Worm (Caenorhabditis elegans): ENCODE measurements around the gene alh-1.
"Not testable (repeated sequence)": the region's sequence is repeated elsewhere in the genome, so short reads cannot be mapped to it uniquely, and the experiment has no call there.

Gene alh-1

DNA sequence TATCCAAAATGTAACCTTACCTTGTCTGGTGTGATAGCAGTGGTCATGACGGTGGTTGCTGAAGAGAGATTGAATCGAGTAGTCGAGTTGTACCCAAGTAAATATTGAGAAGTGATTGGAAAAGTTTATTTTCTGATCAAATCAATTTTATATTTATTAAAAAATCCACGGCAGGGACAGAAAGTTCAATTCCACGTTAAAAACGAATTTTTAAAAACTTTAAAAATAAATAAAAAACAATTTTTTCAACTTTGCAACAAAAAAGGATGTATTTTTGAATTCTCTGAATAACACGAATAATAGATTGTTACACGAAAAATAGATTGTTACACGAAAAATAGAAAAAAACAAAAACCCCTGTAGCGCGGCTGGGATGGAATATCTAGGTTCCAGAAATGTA is 21.9 kb upstream of the alh-1 start, which contains the start of gene C45G9.9:
TSS of gene C45G9.9 (minus strand) at position 101 of the 400 bp plus-strand sequence.
- not testable (repeated sequence) for TF ChIP-seq fkh-10 (GFP tag; optimal IDR thresholded peaks at IDR 0.05); unc-39 (tag; optimal IDR thresholded peaks at IDR 0.05); ZK546.5 (tag; optimal IDR thresholded peaks at IDR 0.05)

DNA sequence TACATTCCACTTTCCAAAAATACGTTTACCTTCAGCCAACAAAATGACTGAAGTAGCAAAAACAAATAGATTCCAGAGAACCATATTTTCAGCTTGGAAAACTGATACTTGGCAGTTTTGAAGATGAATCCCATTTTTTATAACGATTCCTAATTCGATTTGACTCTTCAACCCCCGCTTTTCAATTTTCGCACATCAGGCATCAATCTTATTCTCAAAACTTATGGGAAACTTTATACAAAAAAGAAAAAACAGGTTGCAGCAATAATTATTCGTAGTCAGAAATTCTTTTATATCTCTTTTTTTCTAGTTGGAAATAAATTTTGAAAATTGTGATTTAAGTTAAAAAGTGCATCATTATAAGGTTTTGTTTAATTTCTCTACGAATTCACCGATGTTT is 15.8 kb upstream of the alh-1 start, which contains the start of gene C45G9.10:
TSS of gene C45G9.10 (minus strand) at position 101 of the 400 bp plus-strand sequence.
- TF ChIP-seq ceh-16 (tag; optimal IDR thresholded peaks at IDR 0.05) (no peak), unc-39 (tag; optimal IDR thresholded peaks at IDR 0.05) (no peak), ceh-28 (tag; optimal IDR thresholded peaks at IDR 0.05) (no peak), pqm-1 (tag; optimal IDR thresholded peaks at IDR 0.05) (no peak), nhr-28 (tag; optimal IDR thresholded peaks at IDR 0.05) (no peak), nhr-67 (tag; optimal IDR thresholded peaks at IDR 0.05) (no peak), skn-1 (tag; optimal IDR thresholded peaks at IDR 0.05) (no peak), nhr-77 (tag; optimal IDR thresholded peaks at IDR 0.05) (no peak), nhr-25 (tag; optimal IDR thresholded peaks at IDR 0.05) (no peak), ztf-4 (tag; optimal IDR thresholded peaks at IDR 0.05) (no peak), sea-2 (GFP tag; optimal IDR thresholded peaks at IDR 0.05) (no peak), egl-27 (tag; optimal IDR thresholded peaks at IDR 0.05) (no peak), snpc-4 (tag; optimal IDR thresholded peaks at IDR 0.05) (no peak), nfya-1 (tag; optimal IDR thresholded peaks at IDR 0.05; ENCODE audit: insufficient read depth) (no peak), mdl-1 (tag; optimal IDR thresholded peaks at IDR 0.05) (no peak), ceh-82 (tag; optimal IDR thresholded peaks at IDR 0.05) (no peak), nhr-12 (tag; optimal IDR thresholded peaks at IDR 0.05) (no peak)

DNA sequence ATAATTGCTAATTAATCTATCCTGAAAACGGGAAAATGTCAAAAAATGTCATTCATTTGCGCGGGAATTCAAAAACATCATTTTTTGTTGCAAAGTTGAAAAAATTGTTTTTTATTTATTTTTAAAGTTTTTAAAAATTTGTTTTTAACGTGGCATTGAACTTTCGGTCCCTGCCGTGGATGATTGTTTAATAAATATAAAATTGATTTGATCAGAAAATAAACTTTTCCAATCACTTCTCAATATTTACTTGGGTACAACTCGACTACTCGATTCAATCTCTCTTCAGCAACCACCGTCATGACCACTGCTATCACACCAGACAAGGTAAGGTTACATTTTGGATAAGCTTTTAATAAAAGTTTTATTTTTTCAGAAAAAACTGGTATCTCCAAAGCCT is 15.2 kb upstream of the alh-1 start, which contains the start of gene C45G9.4:
TSS of gene C45G9.4 (plus strand) at position 301 of the 400 bp plus-strand sequence.
- not testable (repeated sequence) for TF ChIP-seq ama-1 (optimal IDR thresholded peaks at IDR 0.05); tbx-2 (tag; optimal IDR thresholded peaks at IDR 0.05); daf-12 (tag; optimal IDR thresholded peaks at IDR 0.05)

DNA sequence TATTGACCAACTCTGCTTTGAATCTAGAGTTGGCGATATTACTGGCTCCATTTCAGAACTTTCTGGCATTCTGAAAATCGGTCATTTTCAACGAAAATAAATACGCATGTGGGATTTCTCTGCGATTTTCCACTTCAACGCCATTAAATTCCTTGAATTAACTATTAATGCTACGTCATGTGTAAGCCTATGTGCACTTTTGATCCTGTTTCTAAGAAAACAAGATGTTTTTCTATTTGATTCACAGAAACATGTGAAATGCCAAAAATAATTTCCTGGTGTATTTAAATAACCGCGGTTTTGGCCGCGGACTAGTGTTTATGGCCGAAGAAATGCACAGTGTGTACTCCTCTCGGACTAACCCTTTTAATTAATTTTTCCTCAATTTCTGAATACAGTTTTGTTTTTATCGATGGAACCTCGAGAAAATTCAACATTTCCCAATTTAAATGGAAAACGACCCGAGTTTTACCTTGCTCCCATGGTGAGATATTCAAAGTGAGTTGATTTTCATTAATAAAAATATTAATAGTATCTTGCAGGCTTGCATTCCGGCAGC is 8.8 kb upstream of the alh-1 start, which contains the start of the genes C45G9.11 and C45G9.2:
TSS of gene C45G9.11 (minus strand) at position 51 of the 559 bp plus-strand sequence.
TSS of gene C45G9.2 (plus strand) at position 392 of the 559 bp plus-strand sequence.
- TF ChIP-seq nhr-23 (tag; optimal IDR thresholded peaks at IDR 0.05), result peak; percentile 61
- no peak for TF ChIP-seq egl-27 (tag; optimal IDR thresholded peaks at IDR 0.05)
- no peak for TF ChIP-seq fkh-10 (GFP tag; optimal IDR thresholded peaks at IDR 0.05)
- no peak for TF ChIP-seq nhr-77 (tag; optimal IDR thresholded peaks at IDR 0.05)
- TF ChIP-seq lin-15B (tag; optimal IDR thresholded peaks at IDR 0.05), result peak; percentile 63
- TF ChIP-seq nhr-67 (tag; optimal IDR thresholded peaks at IDR 0.05), result no peak
- no peak for TF ChIP-seq aly-2 (tag; optimal IDR thresholded peaks at IDR 0.05)
- TF ChIP-seq unc-62 (GFP tag; optimal IDR thresholded peaks at IDR 0.05), result no peak
- TF ChIP-seq nhr-25 (tag; optimal IDR thresholded peaks at IDR 0.05), result peak; percentile 47
- TF ChIP-seq skn-1 (tag; optimal IDR thresholded peaks at IDR 0.05), result peak; percentile 51
- no peak for TF ChIP-seq ceh-28 (tag; optimal IDR thresholded peaks at IDR 0.05)
- peak; percentile 88 for TF ChIP-seq nhr-43 (tag; optimal IDR thresholded peaks at IDR 0.05; ENCODE audit: poor library complexity, severe bottlenecking)
- TF ChIP-seq pqm-1 (tag; optimal IDR thresholded peaks at IDR 0.05), result peak; percentile 24
- no peak for TF ChIP-seq nhr-237 (tag; optimal IDR thresholded peaks at IDR 0.05)
- no peak for TF ChIP-seq ceh-9 (tag; optimal IDR thresholded peaks at IDR 0.05)
- TF ChIP-seq ztf-11 (tag; optimal IDR thresholded peaks at IDR 0.05), result no peak
- TF ChIP-seq tbx-2 (tag; optimal IDR thresholded peaks at IDR 0.05), result no peak
- peak; percentile 58 for TF ChIP-seq snpc-4 (tag; optimal IDR thresholded peaks at IDR 0.05)
- peak; percentile 46 for TF ChIP-seq lsy-12 (tag; optimal IDR thresholded peaks at IDR 0.05)
- TF ChIP-seq nfya-1 (tag; optimal IDR thresholded peaks at IDR 0.05; ENCODE audit: insufficient read depth), result peak; percentile 75
- peak; percentile 12 for TF ChIP-seq nhr-76 (tag; optimal IDR thresholded peaks at IDR 0.05)
- peak; percentile 23 for TF ChIP-seq lin-39 (tag; optimal IDR thresholded peaks at IDR 0.05)

DNA sequence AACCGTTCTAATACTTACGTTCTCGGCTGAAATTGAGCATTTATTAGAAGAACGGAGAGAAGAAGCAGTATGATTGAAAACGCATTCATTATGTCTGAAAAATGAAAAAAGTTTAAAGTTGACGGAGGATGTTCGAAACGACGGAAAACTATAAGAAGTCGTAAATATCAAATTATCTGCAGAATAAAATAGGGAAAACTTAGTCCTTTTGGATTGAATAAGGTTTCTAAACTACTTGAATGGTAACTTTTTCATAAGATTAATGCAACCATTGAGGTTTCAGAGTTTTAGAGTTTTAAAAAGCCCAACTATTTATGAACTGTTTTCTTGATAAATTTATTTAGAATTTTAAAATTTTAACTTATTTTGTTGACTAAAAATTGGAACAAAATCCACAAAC is 6.1 kb upstream of the alh-1 start, which contains the start of gene C45G9.12:
TSS of gene C45G9.12 (minus strand) at position 101 of the 400 bp plus-strand sequence.
- no peak for TF ChIP-seq eor-1 (tag; optimal IDR thresholded peaks at IDR 0.05)
- no peak for TF ChIP-seq hmg-11 (tag; optimal IDR thresholded peaks at IDR 0.05)
- TF ChIP-seq fkh-2 (tag; optimal IDR thresholded peaks at IDR 0.05), result no peak
- TF ChIP-seq aly-2 (tag; optimal IDR thresholded peaks at IDR 0.05), result no peak
- no peak for TF ChIP-seq tbx-2 (tag; optimal IDR thresholded peaks at IDR 0.05)
- no peak for TF ChIP-seq ZK546.5 (tag; optimal IDR thresholded peaks at IDR 0.05)
- no peak for TF ChIP-seq nhr-23 (tag; optimal IDR thresholded peaks at IDR 0.05)
- no peak for TF ChIP-seq daf-12 (tag; optimal IDR thresholded peaks at IDR 0.05)
- no peak for TF ChIP-seq nfya-1 (tag; optimal IDR thresholded peaks at IDR 0.05; ENCODE audit: insufficient read depth)
- no peak for TF ChIP-seq snpc-4 (tag; optimal IDR thresholded peaks at IDR 0.05)
- TF ChIP-seq elt-1 (tag; optimal IDR thresholded peaks at IDR 0.05), result no peak
- no peak for TF ChIP-seq nhr-67 (tag; optimal IDR thresholded peaks at IDR 0.05)
- TF ChIP-seq nhr-76 (tag; optimal IDR thresholded peaks at IDR 0.05), result no peak
- TF ChIP-seq egl-5 (tag; optimal IDR thresholded peaks at IDR 0.05), result no peak
- no peak for TF ChIP-seq nhr-77 (tag; optimal IDR thresholded peaks at IDR 0.05)
- TF ChIP-seq mml-1 (tag; optimal IDR thresholded peaks at IDR 0.05), result no peak

All from whole organism, L3 larva.